Fruit fly (Drosophila melanogaster) Kc167 (cell line): Measurements from ENCODE around the gene tnc.

Source experiments
- Myc ChIP-seq: fragments of >200 bp; optimal IDR thresholded peaks from 2 replicates; lab custom pipeline; 2017; ENCODE audit warnings: missing external identifiers
- Sin3A ChIP-seq: fragments of >200 bp; optimal IDR thresholded peaks from 2 replicates; lab custom pipeline; 2018; ENCODE audit warnings: missing external identifiers
- h ChIP-seq: fragments of >200 bp; optimal IDR thresholded peaks from 3 replicates; lab custom pipeline; 2018; ENCODE audit warnings: missing external identifiers
- insv ChIP-seq: fragments of >200 bp; optimal IDR thresholded peaks from 3 replicates; lab custom pipeline; 2018; ENCODE audit warnings: missing external identifiers
- psq ChIP-seq: fragments of >200 bp; optimal IDR thresholded peaks from 2 replicates; lab custom pipeline; 2017; ENCODE audit warnings: missing external identifiers
- ttk ChIP-seq: sonication (Bioruptor generic); optimal IDR thresholded peaks from 2 replicates; lab custom pipeline; 2017; ENCODE audit warnings: missing external identifiers

- TF ChIP-seq Myc (lab: Kevin White, UChicago), result no peak
- TF ChIP-seq psq, result no peak
- no peak for TF ChIP-seq ttk (lab: Kevin White, UChicago)
- no peak for TF ChIP-seq h
- TF ChIP-seq Sin3A, result no peak
- TF ChIP-seq insv, result no peak
Measured at dm6 chr3R:25039028-25039476, 54.9 kb downstream of the tnc start, which contains the start of the genes Ythdf and bai.
